Worm (Caenorhabditis elegans) whole organism, young adult: Measurements from ENCODE around the gene F10G2.1.
"Not testable (repeated sequence)": the region's sequence is repeated elsewhere in the genome, so short reads cannot be mapped to it uniquely, and the experiment has no call there.

Experiments
- B0035.1 ChIP-seq: sonication (generic microtip); optimal IDR thresholded peaks from 2 replicates; lab custom pipeline; 2016; ENCODE audit warnings: missing genetic modification characterization, mild to moderate bottlenecking, missing compliant biosample characterization, missing genotype, missing genetic modification reagents
- B0261.1 ChIP-seq: sonication (generic microtip); optimal IDR thresholded peaks from 2 replicates; lab custom pipeline; 2016; ENCODE audit warnings: mild to moderate bottlenecking, missing genetic modification characterization, moderate library complexity, missing compliant biosample characterization
- D2030.7 ChIP-seq: fragments of 200-800 bp; sonication (Bioruptor generic); IDR thresholded peaks from 2 replicates; pipeline ENCODE4 v1.3.6; 2022; ENCODE audit warnings: missing genetic modification reagents, missing genetic modification characterization, missing compliant biosample characterization
- F37B4.10 ChIP-seq: fragments of 200-800 bp; sonication (Bioruptor generic); IDR thresholded peaks from 2 replicates; pipeline ENCODE4 v1.3.6; 2022; ENCODE audit warnings: missing genetic modification characterization, missing compliant biosample characterization
- F55B11.4 ChIP-seq: sonication (generic microtip); optimal IDR thresholded peaks from 2 replicates; lab custom pipeline; 2016; ENCODE audit warnings: missing compliant biosample characterization, missing genetic modification characterization, borderline replicate concordance; ENCODE audit not compliant: insufficient read depth
- F57C9.4 ChIP-seq: sonication (generic microtip); optimal IDR thresholded peaks from 2 replicates; lab custom pipeline; 2017; ENCODE audit warnings: mild to moderate bottlenecking, missing genetic modification characterization, missing compliant biosample characterization
- T07F8.4 ChIP-seq: sonication (generic microtip); optimal IDR thresholded peaks from 2 replicates; lab custom pipeline; 2016; ENCODE audit warnings: mild to moderate bottlenecking, missing genetic modification characterization, moderate library complexity, missing compliant biosample characterization
- T26A5.8 ChIP-seq: sonication (generic microtip); optimal IDR thresholded peaks from 2 replicates; lab custom pipeline; 2016; ENCODE audit warnings: missing genetic modification characterization, missing compliant biosample characterization
- Y53G8AR.9 ChIP-seq: fragments of 200-800 bp; sonication (Bioruptor generic); conservative IDR thresholded peaks from 2 replicates; pipeline ENCODE4 v1.3.6; 2022; ENCODE audit warnings: missing genetic modification reagents, missing genetic modification characterization, missing compliant biosample characterization
- Y56A3A.18 ChIP-seq: fragments of 200-800 bp; sonication (Bioruptor generic); IDR thresholded peaks from 2 replicates; pipeline ENCODE4 v1.3.6; 2022; ENCODE audit warnings: missing genetic modification reagents, missing genetic modification characterization, missing compliant biosample characterization
- Y67H2A.10 ChIP-seq: fragments of 200-800 bp; sonication (Bioruptor generic); conservative IDR thresholded peaks from 2 replicates; pipeline ENCODE4 v1.3.6; 2022; ENCODE audit warnings: missing genetic modification reagents, missing genetic modification characterization, missing compliant biosample characterization
- ZK185.1 ChIP-seq: sonication (generic microtip); optimal IDR thresholded peaks from 2 replicates; lab custom pipeline; 2016; ENCODE audit warnings: mild to moderate bottlenecking, missing genetic modification characterization, missing compliant biosample characterization; ENCODE audit not compliant: poor library complexity, severe bottlenecking
- atf-7 ChIP-seq: sonication (generic microtip); optimal IDR thresholded peaks from 2 replicates; lab custom pipeline; 2017; ENCODE audit warnings: mild to moderate bottlenecking, missing genetic modification characterization, missing compliant biosample characterization
- athp-1 ChIP-seq: sonication (generic microtip); optimal IDR thresholded peaks from 2 replicates; lab custom pipeline; 2017; ENCODE audit warnings: mild to moderate bottlenecking, missing genetic modification characterization, missing compliant biosample characterization
- bed-1 ChIP-seq: fragments of 200-800 bp; sonication (Bioruptor generic); IDR thresholded peaks from 2 replicates; pipeline ENCODE4 v1.3.6; 2022; ENCODE audit warnings: missing genetic modification reagents, missing genetic modification characterization, missing compliant biosample characterization
- bed-2 ChIP-seq: fragments of 200-800 bp; sonication (Bioruptor generic); IDR thresholded peaks from 2 replicates; pipeline ENCODE4 v1.3.6; 2022; ENCODE audit warnings: missing genetic modification reagents, missing genetic modification characterization, missing compliant biosample characterization
- ccch-3 ChIP-seq: fragments of 200-800 bp; sonication (Bioruptor generic); optimal IDR thresholded peaks from 2 replicates; lab custom pipeline; 2018; ENCODE audit warnings: mild to moderate bottlenecking, missing genetic modification characterization, missing compliant biosample characterization
- ceh-79 ChIP-seq: sonication (generic microtip); optimal IDR thresholded peaks from 2 replicates; lab custom pipeline; 2017; ENCODE audit warnings: mild to moderate bottlenecking, missing genetic modification characterization, missing compliant biosample characterization
- ceh-91 ChIP-seq: fragments of 200-800 bp; sonication (Bioruptor generic); IDR thresholded peaks from 2 replicates; pipeline ENCODE4 v1.3.6; 2022; ENCODE audit warnings: missing genetic modification reagents, missing genetic modification characterization, missing compliant biosample characterization
- die-1 ChIP-seq: sonication (generic microtip); optimal IDR thresholded peaks from 2 replicates; lab custom pipeline; 2016; ENCODE audit warnings: missing genotype, mild to moderate bottlenecking, missing genetic modification characterization, missing compliant biosample characterization
- dox-1 ChIP-seq: fragments of 200-800 bp; sonication (Bioruptor generic); IDR thresholded peaks from 2 replicates; pipeline ENCODE4 v1.3.6; 2022; ENCODE audit warnings: missing genetic modification reagents, missing genetic modification characterization, missing compliant biosample characterization
- efl-1 ChIP-seq: fragments of 150-350 bp; optimal IDR thresholded peaks from 2 replicates; lab custom pipeline; 2014; ENCODE audit warnings: missing biosample characterization, missing genetic modification reagents, missing genetic modification characterization
- egl-18 ChIP-seq: fragments of 200-800 bp; sonication (Bioruptor generic); IDR thresholded peaks from 2 replicates; pipeline ENCODE4 v1.3.6; 2022; ENCODE audit warnings: missing genetic modification reagents, missing genetic modification characterization, missing compliant biosample characterization
- egl-44 ChIP-seq: fragments of 200-800 bp; sonication (Bioruptor generic); IDR thresholded peaks from 2 replicates; pipeline ENCODE4 v1.3.6; 2022; ENCODE audit warnings: missing genetic modification reagents, missing genetic modification characterization, missing compliant biosample characterization
- ets-4 ChIP-seq: fragments of 200-800 bp; sonication (Bioruptor generic); optimal IDR thresholded peaks from 2 replicates; lab custom pipeline; 2018; ENCODE audit warnings: mild to moderate bottlenecking, missing genetic modification characterization, missing compliant biosample characterization
- hrde-1 ChIP-seq: sonication (generic microtip); optimal IDR thresholded peaks from 2 replicates; lab custom pipeline; 2016; ENCODE audit warnings: missing genetic modification characterization, mild to moderate bottlenecking, missing compliant biosample characterization, moderate library complexity, missing genotype, missing genetic modification reagents, borderline replicate concordance
- hsf-1 ChIP-seq: fragments of 200-800 bp; sonication (Bioruptor generic); IDR thresholded peaks from 2 replicates; pipeline ENCODE4 v1.3.6; 2022; ENCODE audit warnings: missing genetic modification reagents, missing genetic modification characterization, missing compliant biosample characterization
- let-607 ChIP-seq, 2 experiments: fragments of 200-800 bp in 1 of 2; sonication (Bioruptor generic) in 1 of 2; sonication (generic microtip) in 1 of 2; optimal IDR thresholded peaks; 2 replicates each; lab custom pipeline; 2016 to 2018; ENCODE audit warnings: mild to moderate bottlenecking in 2 of 2, missing compliant biosample characterization in 2 of 2, missing genetic modification characterization in 2 of 2, moderate library complexity in 2 of 2, missing genotype in 1 of 2
- lin-40 ChIP-seq: sonication (generic microtip); optimal IDR thresholded peaks from 2 replicates; lab custom pipeline; 2016; ENCODE audit warnings: missing genetic modification characterization, mild to moderate bottlenecking, missing compliant biosample characterization, missing genotype, missing genetic modification reagents
- madf-3 ChIP-seq: fragments of 200-800 bp; sonication (Bioruptor generic); IDR thresholded peaks from 2 replicates; pipeline ENCODE4 v1.3.6; 2022; ENCODE audit warnings: missing genetic modification reagents, missing genetic modification characterization, missing compliant biosample characterization
- madf-6 ChIP-seq: fragments of 200-800 bp; sonication (Bioruptor generic); IDR thresholded peaks from 2 replicates; pipeline ENCODE4 v1.3.6; 2022; ENCODE audit warnings: missing genetic modification reagents, missing genetic modification characterization, missing compliant biosample characterization
- mcd-1 ChIP-seq: fragments of 200-800 bp; sonication (Bioruptor generic); IDR thresholded peaks from 2 replicates; pipeline ENCODE4 v1.3.6; 2022; ENCODE audit warnings: missing genetic modification reagents, missing genetic modification characterization, missing compliant biosample characterization
- mel-28 ChIP-seq: sonication (generic microtip); optimal IDR thresholded peaks from 2 replicates; lab custom pipeline; 2016; ENCODE audit warnings: borderline replicate concordance, mild to moderate bottlenecking, missing genetic modification characterization, missing compliant biosample characterization
- mxl-1 ChIP-seq: sonication (generic microtip); optimal IDR thresholded peaks from 2 replicates; lab custom pipeline; 2016; ENCODE audit warnings: missing genetic modification characterization, missing compliant biosample characterization
- nfya-1 ChIP-seq: sonication (generic microtip); optimal IDR thresholded peaks from 2 replicates; lab custom pipeline; 2017; ENCODE audit warnings: antibody characterized with exemption, missing compliant biosample characterization, missing genetic modification characterization, borderline replicate concordance; ENCODE audit not compliant: insufficient read depth
- nfyb-1 ChIP-seq: fragments of 200-800 bp; sonication (Bioruptor generic); IDR thresholded peaks from 2 replicates; pipeline ENCODE4 v1.3.6; 2022; ENCODE audit warnings: missing genetic modification reagents, missing genetic modification characterization, missing compliant biosample characterization
- nhr-120 ChIP-seq: fragments of 200-800 bp; sonication (Bioruptor generic); IDR thresholded peaks from 2 replicates; pipeline ENCODE4 v1.3.6; 2022; ENCODE audit warnings: missing genetic modification characterization, missing compliant biosample characterization
- nhr-179 ChIP-seq: sonication (generic microtip); optimal IDR thresholded peaks from 2 replicates; lab custom pipeline; 2016; ENCODE audit warnings: mild to moderate bottlenecking, missing genetic modification characterization, missing compliant biosample characterization
- nhr-27 ChIP-seq: fragments of 200-800 bp; sonication (Bioruptor generic); optimal IDR thresholded peaks from 2 replicates; lab custom pipeline; 2018; ENCODE audit warnings: mild to moderate bottlenecking, missing genetic modification characterization, moderate library complexity, missing compliant biosample characterization
- nhr-90 ChIP-seq: sonication (generic microtip); optimal IDR thresholded peaks from 2 replicates; lab custom pipeline; 2016; ENCODE audit warnings: missing genotype, mild to moderate bottlenecking, missing genetic modification characterization, missing compliant biosample characterization
- repo-1 ChIP-seq: sonication (generic microtip); optimal IDR thresholded peaks from 2 replicates; lab custom pipeline; 2017; ENCODE audit warnings: mild to moderate bottlenecking, missing genetic modification characterization, missing compliant biosample characterization
- sptf-2 ChIP-seq: fragments of 200-800 bp; sonication (Bioruptor generic); optimal IDR thresholded peaks from 2 replicates; lab custom pipeline; 2018; ENCODE audit warnings: mild to moderate bottlenecking, missing genetic modification characterization, missing compliant biosample characterization
- tlf-1 ChIP-seq: fragments of 200-800 bp; sonication (Bioruptor generic); optimal IDR thresholded peaks from 2 replicates; lab custom pipeline; 2018; ENCODE audit warnings: mild to moderate bottlenecking, missing genetic modification characterization, missing compliant biosample characterization
- zfh-2 ChIP-seq: fragments of 200-800 bp; sonication (Bioruptor generic); conservative IDR thresholded peaks from 2 replicates; pipeline ENCODE4 v1.3.6; 2022; ENCODE audit warnings: missing genetic modification reagents, missing genetic modification characterization, missing compliant biosample characterization

The F10G2.1 gene

DNA sequence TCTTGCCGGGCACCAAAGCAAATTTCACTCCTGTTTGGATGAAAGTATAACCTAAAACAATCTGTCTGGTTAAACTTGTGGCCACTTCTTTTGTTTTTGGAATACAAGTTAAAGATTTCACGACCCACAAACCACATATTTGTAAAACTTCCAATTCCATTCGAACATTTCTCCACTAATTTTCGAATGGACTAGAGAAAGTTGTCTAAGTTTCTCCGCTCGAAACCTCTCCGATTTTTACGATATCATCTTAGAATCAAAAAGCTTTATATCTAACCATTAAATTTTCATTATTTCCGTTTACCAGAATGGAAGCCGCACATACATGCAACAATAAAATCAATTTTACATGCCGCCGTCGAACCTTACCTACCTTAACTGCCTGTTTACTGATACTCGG, 33.9 kb upstream of the F10G2.1 start, which contains the start of gene F07G11.3:
F07G11.3 (plus strand) TSS at position 301 of the 400 bp plus-strand sequence.
- TF ChIP-seq hrde-1 (tag; lab: Kevin White, UChicago) (no peak), B0261.1 (tag; lab: Kevin White, UChicago) (no peak), F37B4.10 (no peak), nhr-90 (tag; lab: Kevin White, UChicago) (no peak), ceh-79 (no peak), nhr-179 (tag; lab: Kevin White, UChicago) (no peak), nfya-1 (tag; lab: Kevin White, UChicago) (no peak), egl-44 (no peak), mcd-1 (GFP tag; lab: Robert Waterston, UW) (no peak), tlf-1 (GFP tag; lab: Kevin White, UChicago) (no peak), lin-40 (tag; lab: Kevin White, UChicago) (no peak), athp-1 (tag; lab: Kevin White, UChicago) (no peak), dox-1 (no peak), let-607 (tag; optimal IDR thresholded peaks at IDR 0.05; lab: Kevin White, UChicago) (no peak), nhr-120 (GFP tag; lab: Robert Waterston, UW) (no peak)

DNA sequence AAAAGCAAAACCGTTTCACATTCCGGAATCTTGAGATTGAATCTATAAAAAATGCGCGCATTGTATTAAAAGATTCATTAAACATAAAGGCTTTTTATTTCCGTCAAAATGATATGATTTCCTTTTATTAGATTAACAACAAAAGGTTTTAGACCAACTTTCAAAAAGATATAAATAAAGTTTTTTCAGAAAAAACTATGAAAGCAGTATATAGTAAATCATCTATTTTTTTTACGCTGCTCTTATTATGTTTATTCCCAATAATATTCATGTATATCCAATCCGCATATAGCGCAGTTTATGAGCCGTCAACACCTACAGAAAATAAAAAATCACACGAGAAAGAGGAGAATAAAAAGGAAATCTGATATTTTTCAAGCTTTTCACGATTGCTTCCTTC, 27.8 kb upstream of the F10G2.1 start, which contains the start of gene F07G11.2:
F07G11.2 (plus strand) TSS at position 301 of the 400 bp plus-strand sequence.
- not testable (repeated sequence) for TF ChIP-seq madf-3 (GFP tag; lab: Robert Waterston, UW); T07F8.4 (tag; lab: Kevin White, UChicago); nhr-27

DNA sequence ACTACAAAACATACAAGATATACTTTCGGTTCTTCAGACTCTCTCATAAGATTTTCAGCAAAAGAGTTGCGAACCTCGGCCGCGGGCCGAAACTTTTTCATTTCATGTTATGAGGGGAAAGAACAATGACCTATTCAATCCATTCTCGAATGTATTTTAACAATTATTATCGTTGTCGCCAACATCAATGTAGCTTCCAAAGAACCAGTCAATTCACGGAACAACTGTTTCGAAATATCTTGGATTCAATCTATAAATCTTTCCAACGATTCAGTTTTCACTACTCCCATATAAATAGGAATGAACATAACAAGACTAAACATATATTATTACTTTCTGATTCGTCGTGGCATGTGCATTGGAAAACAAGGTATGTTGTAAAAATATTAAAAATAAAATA, 25.3 kb upstream of the F10G2.1 start, which contains the start of gene F07G11.1:
F07G11.1 (plus strand) TSS at position 301 of the 400 bp plus-strand sequence.
- TF ChIP-seq ccch-3 (no peak), ceh-79 (no peak), hsf-1 (no peak), Y56A3A.18 (GFP tag; lab: Robert Waterston, UW) (no peak), mxl-1 (tag; lab: Kevin White, UChicago) (no peak), bed-1 (GFP tag; lab: Robert Waterston, UW) (no peak), Y53G8AR.9 (GFP tag; lab: Robert Waterston, UW) (no peak), F55B11.4 (tag; lab: Kevin White, UChicago) (no peak), F57C9.4 (tag; lab: Kevin White, UChicago) (no peak), die-1 (tag; lab: Kevin White, UChicago) (no peak), madf-3 (GFP tag; lab: Robert Waterston, UW) (no peak), ets-4 (GFP tag; lab: Kevin White, UChicago) (no peak), repo-1 (tag; lab: Kevin White, UChicago) (no peak), atf-7 (tag; lab: Kevin White, UChicago) (no peak), B0035.1 (tag; lab: Kevin White, UChicago) (no peak), sptf-2 (GFP tag; lab: Kevin White, UChicago) (no peak), T26A5.8 (tag; lab: Kevin White, UChicago) (no peak)
- TF ChIP-seq, all 124 proteins: peak for 0

DNA sequence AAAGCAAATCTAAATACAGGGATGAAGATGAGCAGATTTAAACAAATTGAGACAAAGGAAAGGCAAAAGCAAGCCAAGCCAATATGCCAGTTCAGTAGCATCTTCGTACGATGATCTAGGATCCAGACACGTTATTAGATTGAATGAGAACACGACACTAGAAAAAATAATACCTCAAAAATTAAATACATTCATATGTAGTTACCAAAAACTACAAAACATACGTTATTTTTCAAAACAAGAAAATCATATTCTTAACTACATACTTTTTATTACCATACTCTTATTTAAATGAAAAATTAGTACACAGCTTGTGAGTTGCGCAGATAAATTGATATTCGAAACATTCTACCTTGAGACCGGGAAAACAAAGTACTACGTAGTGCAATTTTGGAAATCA, 19.1 kb upstream of the F10G2.1 start, which contains the start of gene srx-6:
srx-6 (minus strand) TSS at position 101 of the 400 bp plus-strand sequence.
- TF ChIP-seq mxl-1 (tag; lab: Kevin White, UChicago) (no peak), ceh-91 (GFP tag; lab: Robert Waterston, UW) (no peak), T26A5.8 (tag; lab: Kevin White, UChicago) (no peak), D2030.7 (GFP tag; lab: Robert Waterston, UW) (no peak), hrde-1 (tag; lab: Kevin White, UChicago) (no peak), egl-18 (GFP tag; lab: Robert Waterston, UW) (no peak), Y67H2A.10 (GFP tag; lab: Robert Waterston, UW) (no peak), nfyb-1 (GFP tag; lab: Robert Waterston, UW) (no peak), zfh-2 (GFP tag; lab: Robert Waterston, UW) (no peak), mel-28 (tag; lab: Kevin White, UChicago) (no peak), Y53G8AR.9 (GFP tag; lab: Robert Waterston, UW) (no peak), madf-6 (GFP tag; lab: Robert Waterston, UW) (no peak), bed-2 (GFP tag; lab: Robert Waterston, UW) (no peak), ZK185.1 (no peak), efl-1 (no peak)
